Fruit fly (Drosophila melanogaster): Measurements from ENCODE around the gene CG32262.

CG32262 gene

dm6 chr3L:3818566-3819325 lies 8.8 kb upstream of the CG32262 start, which contains the start of gene enc (continued):
- TF ChIP-seq gcm2 (GFP tag; optimal IDR thresholded peaks at IDR 0.05) (no peak), klu (GFP tag; IDR thresholded peaks at IDR 0.05) (no peak), CG7271 (tag; optimal IDR thresholded peaks at IDR 0.05) (no peak), CG15011 (GFP tag; optimal IDR thresholded peaks at IDR 0.05) (no peak), Bteb2 (GFP tag; optimal IDR thresholded peaks at IDR 0.05) (no peak), trh (GFP tag; optimal IDR thresholded peaks at IDR 0.05) (no peak), pb (GFP tag; optimal IDR thresholded peaks at IDR 0.05) (no peak), CG13424 (tag; optimal IDR thresholded peaks at IDR 0.05) (peak; percentile 9), Hmr (GFP tag; optimal IDR thresholded peaks at IDR 0.05) (no peak), TFAM (GFP tag; optimal IDR thresholded peaks at IDR 0.05) (no peak), Oli (tag; optimal IDR thresholded peaks at IDR 0.05) (no peak), CG2712 (tag; optimal IDR thresholded peaks at IDR 0.05) (peak; percentile 33), CG3163 (GFP tag; optimal IDR thresholded peaks at IDR 0.05) (no peak), CG7357 (GFP tag; IDR thresholded peaks at IDR 0.05) (no peak), Ravus (GFP tag; IDR thresholded peaks at IDR 0.05) (no peak), CG30403 (GFP tag; optimal IDR thresholded peaks at IDR 0.05) (no peak), emc (GFP tag; optimal IDR thresholded peaks at IDR 0.05) (no peak), CG1647 (GFP tag; optimal IDR thresholded peaks at IDR 0.05) (no peak), Ptx1 (GFP tag; IDR thresholded peaks at IDR 0.05) (no peak), CG12659 (GFP tag; optimal IDR thresholded peaks at IDR 0.05) (peak; percentile 81), CG8765 (GFP tag; IDR thresholded peaks at IDR 0.05) (no peak), sr (GFP tag; IDR thresholded peaks at IDR 0.05) (no peak), p53 (GFP tag; optimal IDR thresholded peaks at IDR 0.05) (no peak), CrebB (tag; optimal IDR thresholded peaks at IDR 0.05) (no peak), GATAe (GFP tag; conservative IDR thresholded peaks at IDR 0.05) (no peak), cg (GFP tag; optimal IDR thresholded peaks at IDR 0.05) (peak; percentile 86), Sry-δ (GFP tag; optimal IDR thresholded peaks at IDR 0.05) (peak; percentile 95), Max (GFP tag; optimal IDR thresholded peaks at IDR 0.05) (no peak), CG9727 (GFP tag; optimal IDR thresholded peaks at IDR 0.05) (no peak), CG34224 (GFP tag; IDR thresholded peaks at IDR 0.05; ENCODE audit: partially characterized antibody) (peak; percentile 97), br (optimal IDR thresholded peaks at IDR 0.05) (no peak), Tbp (GFP tag; optimal IDR thresholded peaks at IDR 0.05) (no peak), CG12219 (GFP tag; optimal IDR thresholded peaks at IDR 0.05) (no peak), CG9817 (tag; optimal IDR thresholded peaks at IDR 0.05) (no peak), wek (GFP tag; optimal IDR thresholded peaks at IDR 0.05) (no peak), jumu (GFP tag; optimal IDR thresholded peaks at IDR 0.05) (no peak), shn (GFP tag; optimal IDR thresholded peaks at IDR 0.05) (no peak), CG3281 (GFP tag; optimal IDR thresholded peaks at IDR 0.05) (no peak), CG7745 (tag; optimal IDR thresholded peaks at IDR 0.05) (no peak), Aef1 (GFP tag; IDR thresholded peaks at IDR 0.05) (no peak), CG32767 (GFP tag; IDR thresholded peaks at IDR 0.05) (no peak), CG2120 (GFP tag; optimal IDR thresholded peaks at IDR 0.05) (peak; percentile 43), B-H1 (GFP tag; IDR thresholded peaks at IDR 0.05) (no peak), CG10431 (GFP tag; optimal IDR thresholded peaks at IDR 0.05) (peak; percentile 60), CG4282 (GFP tag; optimal IDR thresholded peaks at IDR 0.05) (no peak), CG14710 (tag; optimal IDR thresholded peaks at IDR 0.05) (peak; percentile 34), CG32532 (GFP tag; IDR thresholded peaks at IDR 0.05) (peak; percentile 30; the same call in 1 of the 2 replicates), dmrt99B (tag; optimal IDR thresholded peaks at IDR 0.05) (no peak), eyg (GFP tag; optimal IDR thresholded peaks at IDR 0.05) (no peak), CG6175 (GFP tag; IDR thresholded peaks at IDR 0.05) (no peak), dysf (GFP tag; IDR thresholded peaks at IDR 0.05) (no peak), jing (GFP tag; optimal IDR thresholded peaks at IDR 0.05) (no peak)
